Worm (Caenorhabditis elegans): ENCODE measurements around the gene ift-43.
"Not testable (repeated sequence)": the region's sequence is repeated elsewhere in the genome, so short reads cannot be mapped to it uniquely, and the experiment has no call there.

Gene ift-43

ce11 chrII:5640362-5641079 lies 20.1 kb downstream of the ift-43 start:
- no peak for TF ChIP-seq egl-13 (tag; optimal IDR thresholded peaks at IDR 0.05)
- no peak for TF ChIP-seq hpl-2 (GFP tag; optimal IDR thresholded peaks at IDR 0.05)
- no peak for TF ChIP-seq hlh-4 (tag; optimal IDR thresholded peaks at IDR 0.05)
- TF ChIP-seq unc-62 (GFP tag; optimal IDR thresholded peaks at IDR 0.05): no peak
- no peak for TF ChIP-seq sup-37 (GFP tag; optimal IDR thresholded peaks at IDR 0.05)

- TF ChIP-seq snu-23 (GFP tag; optimal IDR thresholded peaks at IDR 0.05) (no peak), nhr-85 (tag) (peak; percentile 42)
These were observed 22.5 kb downstream of the ift-43 start, which contains the start of gene F59E12.3 for ce11 chrII:5638059-5638458. F59E12.3 (plus strand) TSS chrII:5638359.

ce11 chrII:5636826-5637225 lies 23.8 kb downstream of the ift-43 start, which contains the start of gene F59E12.8:
F59E12.8 (minus strand) TSS chrII:5636926.
- TF ChIP-seq egl-27 (tag; optimal IDR thresholded peaks at IDR 0.05) (no peak), mep-1 (tag; optimal IDR thresholded peaks at IDR 0.05) (no peak), dpl-1 (GFP tag; optimal IDR thresholded peaks at IDR 0.05) (no peak), efl-1 (optimal IDR thresholded peaks at IDR 0.05) (no peak), efl-1 (GFP tag; optimal IDR thresholded peaks at IDR 0.05 in 1 of 2) (no peak), nhr-77 (tag; optimal IDR thresholded peaks at IDR 0.05) (no peak), grh-1 (GFP tag; IDR thresholded peaks at IDR 0.05) (no peak), egl-13 (tag; optimal IDR thresholded peaks at IDR 0.05) (no peak), elt-2 (tag; optimal IDR thresholded peaks at IDR 0.05) (no peak), hlh-17 (GFP tag; optimal IDR thresholded peaks at IDR 0.05; ENCODE audit: borderline replicate concordance) (no peak), tbx-2 (tag; optimal IDR thresholded peaks at IDR 0.05) (no peak), lsy-2 (tag; optimal IDR thresholded peaks at IDR 0.05) (no peak), nhr-11 (tag; optimal IDR thresholded peaks at IDR 0.05) (no peak), unc-98 (GFP tag; IDR thresholded peaks at IDR 0.05) (no peak), lin-39 (tag; optimal IDR thresholded peaks at IDR 0.05) (no peak), isw-1 (GFP tag; IDR thresholded peaks at IDR 0.05) (no peak), rnt-1 (tag; optimal IDR thresholded peaks at IDR 0.05) (no peak), ama-1 (optimal IDR thresholded peaks at IDR 0.05) (no peak)

ce11 chrII:5633453-5633852 lies 27.1 kb downstream of the ift-43 start:
- TF ChIP-seq lsy-2 (tag; optimal IDR thresholded peaks at IDR 0.05) (peak in 1 of 2 experiments; percentile 52), lin-15B (tag; optimal IDR thresholded peaks at IDR 0.05) (no peak), lin-39 (tag; optimal IDR thresholded peaks at IDR 0.05) (no peak), ceh-63 (GFP tag; optimal IDR thresholded peaks at IDR 0.05) (no peak), rnt-1 (tag; optimal IDR thresholded peaks at IDR 0.05) (no peak), nhr-77 (tag; optimal IDR thresholded peaks at IDR 0.05) (no peak), sox-4 (tag; optimal IDR thresholded peaks at IDR 0.05) (no peak), dpl-1 (GFP tag; optimal IDR thresholded peaks at IDR 0.05) (peak in 1 of 3 experiments; percentile 30), xbp-1 (tag; optimal IDR thresholded peaks at IDR 0.05) (no peak), efl-1 (optimal IDR thresholded peaks at IDR 0.05) (no peak), efl-1 (GFP tag; optimal IDR thresholded peaks at IDR 0.05 in 1 of 2) (peak in 1 of 2 experiments; percentile 54), isw-1 (GFP tag; IDR thresholded peaks at IDR 0.05) (no peak), nhr-84 (tag; optimal IDR thresholded peaks at IDR 0.05) (no peak), lin-35 (GFP tag; optimal IDR thresholded peaks at IDR 0.05) (peak in 1 of 2 experiments; percentile 5), blmp-1 (tag; optimal IDR thresholded peaks at IDR 0.05) (peak; percentile 12), hpl-2 (GFP tag; optimal IDR thresholded peaks at IDR 0.05) (no peak)

ce11 chrII:5630851-5631401 lies 29.7 kb downstream of the ift-43 start, which contains the start of the genes F59E12.6 and npl-4.1:
F59E12.6 (minus strand) TSS chrII:5630951.
npl-4.1 (plus strand) TSS chrII:5631351.
- not testable (repeated sequence) for TF ChIP-seq lsy-2, nhr-84, F16B12.6 (tag; optimal IDR thresholded peaks at IDR 0.05)

All from whole organism, L1 larva.